Worm (Caenorhabditis elegans) whole organism, late embryonic: ENCODE measurements around the gene cdc-25.2.

Experiments
- C38D4.7 ChIP-seq: fragments of 200-800 bp; sonication (Bioruptor generic); optimal IDR thresholded peaks from 2 replicates; lab custom pipeline; 2018; ENCODE audit warnings: mild to moderate bottlenecking, missing genetic modification characterization, moderate library complexity, missing compliant biosample characterization
- F13H6.1 ChIP-seq: sonication (generic microtip); optimal IDR thresholded peaks from 2 replicates; lab custom pipeline; 2016; ENCODE audit warnings: missing genetic modification characterization, missing compliant biosample characterization
- ahr-1 ChIP-seq: sonication (generic microtip); optimal IDR thresholded peaks from 2 replicates; lab custom pipeline; 2016; ENCODE audit warnings: missing genetic modification characterization, missing compliant biosample characterization
- ceh-19 ChIP-seq: fragments of 200-800 bp; sonication (Bioruptor generic); optimal IDR thresholded peaks from 2 replicates; lab custom pipeline; 2018; ENCODE audit warnings: mild to moderate bottlenecking, missing genetic modification characterization, missing compliant biosample characterization
- ceh-24 ChIP-seq: sonication (generic microtip); optimal IDR thresholded peaks from 2 replicates; lab custom pipeline; 2016; ENCODE audit warnings: mild to moderate bottlenecking, missing genetic modification characterization, missing compliant biosample characterization
- ceh-30 ChIP-seq: fragments of 150-350 bp; optimal IDR thresholded peaks from 2 replicates; lab custom pipeline; 2014; ENCODE audit warnings: missing biosample characterization, missing genetic modification characterization
- ceh-45 ChIP-seq: fragments of 200-800 bp; sonication (Bioruptor generic); IDR thresholded peaks from 2 replicates; pipeline ENCODE4 v1.3.6; 2022; ENCODE audit warnings: missing genetic modification reagents, missing genetic modification characterization, missing compliant biosample characterization
- ceh-48 ChIP-seq: sonication (generic microtip); optimal IDR thresholded peaks from 2 replicates; lab custom pipeline; 2016; ENCODE audit warnings: missing genetic modification characterization, inconsistent platforms, missing compliant biosample characterization
- ceh-6 ChIP-seq: fragments of 200-800 bp; sonication (Bioruptor generic); optimal IDR thresholded peaks from 2 replicates; lab custom pipeline; 2018; ENCODE audit warnings: mild to moderate bottlenecking, missing genetic modification characterization, missing compliant biosample characterization
- dve-1 ChIP-seq: sonication (generic microtip); optimal IDR thresholded peaks from 2 replicates; lab custom pipeline; 2017; ENCODE audit warnings: antibody characterized with exemption, mild to moderate bottlenecking, missing genetic modification characterization, missing compliant biosample characterization
- elt-2 ChIP-seq: sonication (generic microtip); optimal IDR thresholded peaks from 2 replicates; lab custom pipeline; 2016; ENCODE audit warnings: missing genetic modification reagents, missing genetic modification characterization, missing compliant biosample characterization
- fkh-10 ChIP-seq: fragments of 150-350 bp; optimal IDR thresholded peaks from 2 replicates; lab custom pipeline; 2014; ENCODE audit warnings: missing biosample characterization, missing genetic modification reagents, missing genetic modification characterization
- fkh-6 ChIP-seq: sonication (generic microtip); optimal IDR thresholded peaks from 2 replicates; lab custom pipeline; 2016; ENCODE audit warnings: missing genetic modification characterization, missing compliant biosample characterization
- hlh-30 ChIP-seq: sonication (generic microtip); optimal IDR thresholded peaks from 2 replicates; lab custom pipeline; 2017; ENCODE audit warnings: antibody characterized with exemption, missing genetic modification characterization, missing compliant biosample characterization; ENCODE audit not compliant: insufficient read depth
- hlh-8 ChIP-seq: sonication (generic microtip); optimal IDR thresholded peaks from 2 replicates; lab custom pipeline; 2016; ENCODE audit warnings: missing genotype, missing genetic modification characterization, missing compliant biosample characterization
- lin-11 ChIP-seq: fragments of 200-800 bp; sonication (Bioruptor generic); optimal IDR thresholded peaks from 2 replicates; lab custom pipeline; 2018; ENCODE audit warnings: mild to moderate bottlenecking, missing genetic modification characterization, missing compliant biosample characterization
- madf-2 ChIP-seq: sonication (generic microtip); optimal IDR thresholded peaks from 2 replicates; lab custom pipeline; 2017; ENCODE audit warnings: missing genetic modification characterization, missing compliant biosample characterization
- mec-3 ChIP-seq: sonication (generic microtip); optimal IDR thresholded peaks from 2 replicates; lab custom pipeline; 2016; ENCODE audit warnings: borderline replicate concordance, missing genetic modification characterization, missing compliant biosample characterization
- nhr-232 ChIP-seq: sonication (generic microtip); optimal IDR thresholded peaks from 2 replicates; lab custom pipeline; 2016; ENCODE audit warnings: missing genetic modification characterization, missing compliant biosample characterization
- npax-4 ChIP-seq: sonication (generic microtip); optimal IDR thresholded peaks from 2 replicates; lab custom pipeline; 2016; ENCODE audit warnings: missing genetic modification characterization, missing compliant biosample characterization
- pha-4 ChIP-seq: fragments of 150-350 bp; optimal IDR thresholded peaks from 2 replicates; lab custom pipeline; 2018; ENCODE audit warnings: missing biosample characterization, missing genetic modification reagents, missing genetic modification characterization
- pqm-1 ChIP-seq: sonication (generic microtip); optimal IDR thresholded peaks from 2 replicates; lab custom pipeline; 2016; ENCODE audit warnings: missing genetic modification characterization, missing compliant biosample characterization
- pros-1 ChIP-seq: fragments of 150-350 bp; optimal IDR thresholded peaks from 2 replicates; lab custom pipeline; 2014; ENCODE audit warnings: missing biosample characterization, missing genetic modification reagents, missing genetic modification characterization
- rnt-1 ChIP-seq: sonication (generic microtip); optimal IDR thresholded peaks from 2 replicates; lab custom pipeline; 2016; ENCODE audit warnings: missing genetic modification characterization, missing compliant biosample characterization
- sdc-2 ChIP-seq: sonication (generic microtip); optimal IDR thresholded peaks from 2 replicates; lab custom pipeline; 2016; ENCODE audit warnings: missing genotype, missing genetic modification characterization, missing compliant biosample characterization
- sox-2 ChIP-seq: fragments of 200-800 bp; sonication (Bioruptor generic); IDR thresholded peaks from 2 replicates; pipeline ENCODE4 v1.3.6; 2022; ENCODE audit warnings: missing genetic modification reagents, missing genetic modification characterization, missing compliant biosample characterization
- syd-9 ChIP-seq: sonication (generic microtip); optimal IDR thresholded peaks from 2 replicates; lab custom pipeline; 2016; ENCODE audit warnings: mild to moderate bottlenecking, missing genetic modification characterization, moderate library complexity, missing compliant biosample characterization
- tbx-2 ChIP-seq: sonication (generic microtip); optimal IDR thresholded peaks from 2 replicates; lab custom pipeline; 2016; ENCODE audit warnings: missing genetic modification characterization, missing compliant biosample characterization
- tbx-7 ChIP-seq: sonication (generic microtip); optimal IDR thresholded peaks from 2 replicates; lab custom pipeline; 2016; ENCODE audit warnings: missing genotype, missing genetic modification characterization, missing compliant biosample characterization
- unc-3 ChIP-seq, 2 experiments: fragments of 200-800 bp in 1 of 2; sonication (Bioruptor generic) in 1 of 2; sonication (generic microtip) in 1 of 2; conservative IDR thresholded peaks in 1 of 2; optimal IDR thresholded peaks in 1 of 2; 2 replicates each; pipeline versions ENCODE4 v1.3.6 to Lab custom; 2016 to 2022; ENCODE audit warnings: missing compliant biosample characterization in 2 of 2, missing genetic modification characterization in 2 of 2, missing genetic modification reagents in 1 of 2
- unc-42 ChIP-seq: sonication (generic microtip); optimal IDR thresholded peaks from 2 replicates; lab custom pipeline; 2016; ENCODE audit warnings: missing genotype, missing genetic modification characterization, missing compliant biosample characterization
- zip-5 ChIP-seq: sonication (generic microtip); optimal IDR thresholded peaks from 2 replicates; lab custom pipeline; 2016; ENCODE audit warnings: missing genetic modification characterization, missing compliant biosample characterization
- ztf-16 ChIP-seq: sonication (generic microtip); optimal IDR thresholded peaks from 2 replicates; lab custom pipeline; 2017; ENCODE audit warnings: missing genetic modification characterization, missing compliant biosample characterization

The cdc-25.2 gene

ce11 chrV:1541786-1542185, 25.1 kb upstream of the cdc-25.2 start, which contains the start of gene oac-31 (continued):
- no peak for TF ChIP-seq ceh-19 (GFP tag; lab: Kevin White, UChicago)

- no peak for TF ChIP-seq pha-4 (tag; lab: Kevin White, UChicago)
- no peak for TF ChIP-seq lin-11 (tag; lab: Kevin White, UChicago)
- no peak for TF ChIP-seq rnt-1
- peak; percentile 25 for TF ChIP-seq elt-2 (tag; lab: Kevin White, UChicago)
- no peak for TF ChIP-seq zip-5 (tag; lab: Kevin White, UChicago)
These were observed 21.2 kb upstream of the cdc-25.2 start, which contains the start of gene oac-32 for ce11 chrV:1545694-1546093. oac-32 (minus strand) TSS chrV:1545783.

- TF ChIP-seq sdc-2 (tag; lab: Kevin White, UChicago): no peak
- no peak for TF ChIP-seq ceh-6 (GFP tag; lab: Kevin White, UChicago)
- TF ChIP-seq ceh-24 (tag; lab: Kevin White, UChicago): no peak
- TF ChIP-seq tbx-7 (tag; lab: Kevin White, UChicago): no peak
- no peak for TF ChIP-seq unc-3 (GFP tag; conservative IDR thresholded peaks at IDR 0.05; lab: Robert Waterston, UW)
- no peak for TF ChIP-seq unc-3 (tag; optimal IDR thresholded peaks at IDR 0.05; lab: Kevin White, UChicago)
- TF ChIP-seq lin-11 (tag; lab: Kevin White, UChicago): no peak
- no peak for TF ChIP-seq C38D4.7 (GFP tag; lab: Kevin White, UChicago)
- TF ChIP-seq unc-42 (tag; lab: Kevin White, UChicago): no peak
- TF ChIP-seq sox-2 (GFP tag; lab: Robert Waterston, UW): no peak
- TF ChIP-seq nhr-232: no peak
- no peak for TF ChIP-seq pros-1 (tag; lab: Kevin White, UChicago)
- TF ChIP-seq dve-1 (tag; lab: Kevin White, UChicago): no peak
- TF ChIP-seq madf-2 (tag; lab: Kevin White, UChicago): no peak
- no peak for TF ChIP-seq pqm-1 (tag; lab: Kevin White, UChicago)
- no peak for TF ChIP-seq F13H6.1
- no peak for TF ChIP-seq mec-3 (tag; lab: Kevin White, UChicago)
- TF ChIP-seq, all 69 proteins: peak for 0
These were observed 19.0 kb upstream of the cdc-25.2 start, which contains the start of gene F52F10.2 for ce11 chrV:1547843-1548242. F52F10.2 (plus strand) TSS chrV:1548143.

- no peak for TF ChIP-seq npax-4
- TF ChIP-seq fkh-6 (tag; lab: Kevin White, UChicago): no peak
- TF ChIP-seq F13H6.1: no peak
- TF ChIP-seq C38D4.7 (GFP tag; lab: Kevin White, UChicago): no peak
- no peak for TF ChIP-seq ahr-1 (tag; lab: Kevin White, UChicago)
- no peak for TF ChIP-seq rnt-1
These were observed 16.2 kb upstream of the cdc-25.2 start for ce11 chrV:1550697-1551096.

ce11 chrV:1551143-1551542, 15.7 kb upstream of the cdc-25.2 start:
- TF ChIP-seq tbx-2 (tag; lab: Kevin White, UChicago) (no peak), ceh-45 (no peak), ztf-16 (tag; lab: Kevin White, UChicago) (no peak), ahr-1 (tag; lab: Kevin White, UChicago) (no peak), hlh-8 (no peak), zip-5 (tag; lab: Kevin White, UChicago) (no peak), ceh-30 (tag; lab: Kevin White, UChicago) (no peak), ceh-48 (tag; lab: Kevin White, UChicago) (no peak), syd-9 (tag; lab: Kevin White, UChicago) (no peak), hlh-30 (no peak), ceh-19 (GFP tag; lab: Kevin White, UChicago) (no peak), dve-1 (tag; lab: Kevin White, UChicago) (no peak), pha-4 (tag; lab: Kevin White, UChicago) (no peak), elt-2 (tag; lab: Kevin White, UChicago) (no peak), fkh-10 (GFP tag; lab: Kevin White, UChicago) (no peak)
